Worm (Caenorhabditis elegans) whole organism, L3 larva: ENCODE data around the gene asg-2.

Experiments used
- R02D3.7 ChIP-seq: fragments of 150-350 bp; optimal IDR thresholded peaks from 2 replicates; lab custom pipeline; 2014; ENCODE audit warnings: missing biosample characterization, missing genetic modification characterization
- ZK546.5 ChIP-seq: sonication (generic microtip); optimal IDR thresholded peaks from 2 replicates; lab custom pipeline; 2017; ENCODE audit warnings: missing biosample characterization, missing genetic modification characterization
- aly-2 ChIP-seq: fragments of 150-350 bp; optimal IDR thresholded peaks from 2 replicates; lab custom pipeline; 2014; ENCODE audit warnings: missing biosample characterization, missing genetic modification characterization
- ama-1 ChIP-seq: fragments of 150-350 bp; optimal IDR thresholded peaks from 2 replicates; lab custom pipeline; 2018
- ceh-28 ChIP-seq: fragments of 150-350 bp; optimal IDR thresholded peaks from 2 replicates; lab custom pipeline; 2014; ENCODE audit warnings: missing biosample characterization, missing genetic modification reagents, missing genetic modification characterization
- ceh-82 ChIP-seq: fragments of 150-350 bp; optimal IDR thresholded peaks from 2 replicates; lab custom pipeline; 2014; ENCODE audit warnings: missing biosample characterization, missing genetic modification characterization
- ceh-9 ChIP-seq: sonication (generic microtip); optimal IDR thresholded peaks from 2 replicates; lab custom pipeline; 2018; ENCODE audit warnings: missing biosample characterization, missing genetic modification characterization
- daf-12 ChIP-seq: fragments of 150-350 bp; optimal IDR thresholded peaks from 2 replicates; lab custom pipeline; 2014; ENCODE audit warnings: missing biosample characterization, missing genetic modification reagents, missing genetic modification characterization
- egl-5 ChIP-seq: fragments of 150-350 bp; optimal IDR thresholded peaks from 2 replicates; lab custom pipeline; 2017; ENCODE audit warnings: missing biosample characterization, missing genetic modification reagents, missing genetic modification characterization, inconsistent platforms
- elt-1 ChIP-seq: fragments of 150-350 bp; optimal IDR thresholded peaks from 2 replicates; lab custom pipeline; 2014; ENCODE audit warnings: missing biosample characterization, missing genetic modification characterization
- elt-2 ChIP-seq: sonication (generic microtip); optimal IDR thresholded peaks from 2 replicates; lab custom pipeline; 2016; ENCODE audit warnings: missing genetic modification reagents, mild to moderate bottlenecking, missing genetic modification characterization, missing compliant biosample characterization
- elt-3 ChIP-seq, 3 experiments: fragments of 150-350 bp in 1 of 3; sonication (generic microtip) in 2 of 3; optimal IDR thresholded peaks; 2 replicates in 2 of 3; 4 replicates in 1 of 3; lab custom pipeline; 2014 to 2017; ENCODE audit warnings: missing biosample characterization in 3 of 3, missing genetic modification characterization in 3 of 3
- fkh-2 ChIP-seq: fragments of 150-350 bp; optimal IDR thresholded peaks from 2 replicates; lab custom pipeline; 2014; ENCODE audit warnings: missing biosample characterization, missing genetic modification reagents, missing genetic modification characterization
- fos-1 ChIP-seq: fragments of 150-350 bp; optimal IDR thresholded peaks from 2 replicates; lab custom pipeline; 2014; ENCODE audit warnings: missing biosample characterization, missing genetic modification characterization
- hmg-11 ChIP-seq: sonication (generic microtip); optimal IDR thresholded peaks from 2 replicates; lab custom pipeline; 2016; ENCODE audit warnings: missing genetic modification characterization, missing compliant biosample characterization
- jun-1 ChIP-seq: fragments of 150-350 bp; optimal IDR thresholded peaks from 2 replicates; lab custom pipeline; 2014; ENCODE audit warnings: missing biosample characterization, missing genetic modification reagents, missing genetic modification characterization
- lin-15B ChIP-seq: fragments of 150-350 bp; optimal IDR thresholded peaks from 2 replicates; lab custom pipeline; 2014; ENCODE audit warnings: missing biosample characterization, missing genetic modification characterization
- mdl-1 ChIP-seq: fragments of 150-350 bp; optimal IDR thresholded peaks from 2 replicates; lab custom pipeline; 2014; ENCODE audit warnings: missing biosample characterization, missing genetic modification characterization
- mml-1 ChIP-seq: fragments of 150-350 bp; sonication (generic microtip); optimal IDR thresholded peaks from 3 replicates; lab custom pipeline; 2014; ENCODE audit warnings: missing biosample characterization, missing genetic modification characterization
- nfya-1 ChIP-seq: sonication (generic microtip); optimal IDR thresholded peaks from 2 replicates; lab custom pipeline; 2017; ENCODE audit warnings: missing genetic modification characterization, mild to moderate bottlenecking, missing compliant biosample characterization, antibody characterized with exemption, moderate library complexity; ENCODE audit not compliant: insufficient read depth
- nhr-11 ChIP-seq: fragments of 150-350 bp; optimal IDR thresholded peaks from 2 replicates; lab custom pipeline; 2014; ENCODE audit warnings: missing biosample characterization, missing genetic modification characterization
- nhr-12 ChIP-seq: fragments of 150-350 bp; optimal IDR thresholded peaks from 2 replicates; lab custom pipeline; 2014; ENCODE audit warnings: missing biosample characterization, missing genetic modification characterization
- nhr-23 ChIP-seq: fragments of 150-350 bp; optimal IDR thresholded peaks from 2 replicates; lab custom pipeline; 2014; ENCODE audit warnings: missing biosample characterization, missing genetic modification reagents, missing genetic modification characterization
- nhr-237 ChIP-seq: fragments of 150-350 bp; optimal IDR thresholded peaks from 2 replicates; lab custom pipeline; 2014; ENCODE audit warnings: missing biosample characterization, missing genetic modification characterization
- nhr-25 ChIP-seq: sonication (generic microtip); optimal IDR thresholded peaks from 2 replicates; lab custom pipeline; 2017; ENCODE audit warnings: missing biosample characterization, missing genetic modification characterization
- nhr-28 ChIP-seq: fragments of 150-350 bp; optimal IDR thresholded peaks from 2 replicates; lab custom pipeline; 2014; ENCODE audit warnings: missing biosample characterization, missing genetic modification characterization
- nhr-43 ChIP-seq: sonication (generic microtip); optimal IDR thresholded peaks from 2 replicates; lab custom pipeline; 2016; ENCODE audit warnings: mild to moderate bottlenecking, missing genetic modification characterization, missing compliant biosample characterization; ENCODE audit not compliant: poor library complexity, severe bottlenecking
- nhr-67 ChIP-seq: fragments of 150-350 bp; optimal IDR thresholded peaks from 2 replicates; lab custom pipeline; 2014; ENCODE audit warnings: missing biosample characterization, missing genetic modification characterization
- nhr-77 ChIP-seq: fragments of 150-350 bp; optimal IDR thresholded peaks from 2 replicates; lab custom pipeline; 2014; ENCODE audit warnings: missing biosample characterization, missing genetic modification characterization
- pha-4 ChIP-seq: fragments of 150-350 bp; optimal IDR thresholded peaks from 2 replicates; lab custom pipeline; 2014; ENCODE audit warnings: missing biosample characterization, missing genetic modification reagents, missing genetic modification characterization
- pqm-1 ChIP-seq: fragments of 150-350 bp; optimal IDR thresholded peaks from 2 replicates; lab custom pipeline; 2017; ENCODE audit warnings: missing biosample characterization, missing genetic modification characterization, inconsistent platforms
- skn-1 ChIP-seq: fragments of 150-350 bp; optimal IDR thresholded peaks from 2 replicates; lab custom pipeline; 2014; ENCODE audit warnings: missing biosample characterization, missing genetic modification characterization
- snpc-4 ChIP-seq: fragments of 150-350 bp; optimal IDR thresholded peaks from 2 replicates; lab custom pipeline; 2014; ENCODE audit warnings: missing biosample characterization, missing genetic modification characterization
- unc-39 ChIP-seq: sonication (generic microtip); optimal IDR thresholded peaks from 4 replicates; lab custom pipeline; 2017; ENCODE audit warnings: missing biosample characterization, missing genetic modification characterization
- zag-1 ChIP-seq: fragments of 150-350 bp; optimal IDR thresholded peaks from 2 replicates; lab custom pipeline; 2014; ENCODE audit warnings: missing biosample characterization, missing genetic modification characterization
- ztf-4 ChIP-seq: fragments of 150-350 bp; optimal IDR thresholded peaks from 2 replicates; lab custom pipeline; 2014; ENCODE audit warnings: missing biosample characterization, missing genetic modification characterization

The asg-2 gene

ce11 chrX:6792281-6793003, 48.6 kb upstream of the asg-2 start:
- TF ChIP-seq fos-1 (tag; lab: Kevin White, UChicago) (peak; percentile 4), jun-1 (tag; lab: Kevin White, UChicago) (peak; percentile 24), ceh-9 (tag; lab: Kevin White, UChicago) (no peak), pqm-1 (tag; lab: Kevin White, UChicago) (peak; percentile 5), elt-3 (tag; optimal IDR thresholded peaks at IDR 0.05; lab: Kevin White, UChicago) (no peak), fkh-2 (tag; lab: Kevin White, UChicago) (no peak), nhr-77 (peak; percentile 1), pha-4 (peak; percentile 59), nhr-43 (tag; lab: Kevin White, UChicago) (no peak), elt-2 (tag; lab: Kevin White, UChicago) (peak; percentile 77), R02D3.7 (no peak)

ce11 chrX:6795843-6796521, 45.1 kb upstream of the asg-2 start:
- no peak for TF ChIP-seq nhr-237 (tag; lab: Kevin White, UChicago)
- no peak for TF ChIP-seq daf-12
- no peak for TF ChIP-seq nhr-11 (tag; lab: Kevin White, UChicago)
- peak; percentile 81 for TF ChIP-seq elt-1 (tag; lab: Kevin White, UChicago)
- no peak for TF ChIP-seq fos-1 (tag; lab: Kevin White, UChicago)

ce11 chrX:6799776-6800175, 41.3 kb upstream of the asg-2 start, which contains the start of gene M03A8.3:
TSS of gene M03A8.3 (plus strand) at chrX:6800053.
- TF ChIP-seq nhr-25 (no peak), pqm-1 (tag; lab: Kevin White, UChicago) (peak; percentile 1), elt-2 (tag; lab: Kevin White, UChicago) (peak; percentile 48)
- TF ChIP-seq, all 47 proteins: peak for 2

ce11 chrX:6801546-6801945, 39.5 kb upstream of the asg-2 start:
- no peak for TF ChIP-seq hmg-11

- TF ChIP-seq ceh-9 (tag; lab: Kevin White, UChicago) = no peak
- no peak for TF ChIP-seq zag-1 (tag; lab: Kevin White, UChicago)
- TF ChIP-seq daf-12 = no peak
- TF ChIP-seq snpc-4 = no peak
- no peak for TF ChIP-seq nhr-11 (tag; lab: Kevin White, UChicago)
- no peak for TF ChIP-seq ama-1 (lab: Kevin White, UChicago)
- TF ChIP-seq hmg-11 = no peak
- TF ChIP-seq nhr-77 = no peak
- TF ChIP-seq nhr-237 (tag; lab: Kevin White, UChicago) = no peak
- TF ChIP-seq mdl-1 = no peak
- no peak for TF ChIP-seq fos-1 (tag; lab: Kevin White, UChicago)
- TF ChIP-seq unc-39 (tag; lab: Kevin White, UChicago) = no peak
- no peak for TF ChIP-seq aly-2
- TF ChIP-seq jun-1 (tag; lab: Kevin White, UChicago) = no peak
- no peak for TF ChIP-seq nhr-67 (tag; lab: Kevin White, UChicago)
- TF ChIP-seq, all 47 proteins: peak for 0
Measured at ce11 chrX:6804405-6804804, 36.7 kb upstream of the asg-2 start.

ce11 chrX:6804857-6805256, 36.2 kb upstream of the asg-2 start:
- no peak for TF ChIP-seq ceh-82 (tag; lab: Kevin White, UChicago)
- TF ChIP-seq snpc-4 = peak; percentile 4
- peak; percentile 68 for TF ChIP-seq ceh-28 (tag; lab: Kevin White, UChicago)
- peak; percentile 80 for TF ChIP-seq nfya-1 (tag; lab: Kevin White, UChicago)
- TF ChIP-seq hmg-11 = peak; percentile 22
- TF ChIP-seq pqm-1 (tag; lab: Kevin White, UChicago) = peak; percentile 79
- peak; percentile 46 for TF ChIP-seq ama-1 (lab: Kevin White, UChicago)
- TF ChIP-seq nhr-12 (tag; lab: Kevin White, UChicago) = no peak
- no peak for TF ChIP-seq nhr-67 (tag; lab: Kevin White, UChicago)
- peak; percentile 44 for TF ChIP-seq lin-15B (tag; lab: Kevin White, UChicago)
- TF ChIP-seq pha-4 = peak; percentile 83
- no peak for TF ChIP-seq nhr-28 (tag; lab: Kevin White, UChicago)
- TF ChIP-seq ZK546.5 (tag; lab: Kevin White, UChicago) = no peak
- peak; percentile 15 for TF ChIP-seq nhr-25
- peak; percentile 47 for TF ChIP-seq nhr-23
- TF ChIP-seq ztf-4 (tag; lab: Kevin White, UChicago) = no peak
- no peak for TF ChIP-seq mml-1 (tag; lab: Kevin White, UChicago)
- TF ChIP-seq fos-1 (tag; lab: Kevin White, UChicago) = no peak
- peak; percentile 85 for TF ChIP-seq elt-2 (tag; lab: Kevin White, UChicago)
- no peak for TF ChIP-seq daf-12
- TF ChIP-seq skn-1 = peak; percentile 51
- TF ChIP-seq jun-1 (tag; lab: Kevin White, UChicago) = peak; percentile 70
- peak; percentile 69 for TF ChIP-seq egl-5 (tag; lab: Kevin White, UChicago)
- TF ChIP-seq elt-3 (tag; optimal IDR thresholded peaks at IDR 0.05; lab: Kevin White, UChicago) = no peak
